Worm (Caenorhabditis elegans) whole organism, L2 larva: ENCODE data around the gene T05A8.6.

ENCODE experiments used
- F13H6.1 ChIP-seq: sonication (generic microtip); optimal IDR thresholded peaks from 2 replicates; lab custom pipeline; 2016; ENCODE audit warnings: missing genetic modification characterization, missing compliant biosample characterization
- R02D3.7 ChIP-seq: fragments of 150-350 bp; optimal IDR thresholded peaks from 2 replicates; lab custom pipeline; 2014; ENCODE audit warnings: missing biosample characterization, missing genetic modification characterization
- ZK546.5 ChIP-seq: sonication (generic microtip); optimal IDR thresholded peaks from 2 replicates; lab custom pipeline; 2017; ENCODE audit warnings: missing biosample characterization, missing genetic modification characterization
- alr-1 ChIP-seq: fragments of 150-350 bp; optimal IDR thresholded peaks from 2 replicates; lab custom pipeline; 2014; ENCODE audit warnings: missing biosample characterization, missing genetic modification characterization
- aly-2 ChIP-seq: fragments of 150-350 bp; optimal IDR thresholded peaks from 2 replicates; lab custom pipeline; 2014; ENCODE audit warnings: missing biosample characterization, missing genetic modification characterization
- ama-1 ChIP-seq: fragments of 150-350 bp; optimal IDR thresholded peaks from 2 replicates; lab custom pipeline; 2018; ENCODE audit warnings: inconsistent platforms
- blmp-1 ChIP-seq: sonication (generic microtip); optimal IDR thresholded peaks from 2 replicates; lab custom pipeline; 2017; ENCODE audit warnings: missing genetic modification characterization, mild to moderate bottlenecking, missing compliant biosample characterization, antibody characterized with exemption, moderate library complexity; ENCODE audit not compliant: insufficient read depth
- ceh-16 ChIP-seq: fragments of 150-350 bp; optimal IDR thresholded peaks from 2 replicates; lab custom pipeline; 2014; ENCODE audit warnings: missing biosample characterization, missing genetic modification characterization
- crh-2 ChIP-seq: sonication (generic microtip); optimal IDR thresholded peaks from 2 replicates; lab custom pipeline; 2017; ENCODE audit warnings: missing biosample characterization, missing genetic modification characterization
- dmd-4 ChIP-seq: sonication (generic microtip); optimal IDR thresholded peaks from 2 replicates; lab custom pipeline; 2017; ENCODE audit warnings: missing biosample characterization, missing genetic modification characterization
- egl-27 ChIP-seq: sonication (generic microtip); optimal IDR thresholded peaks from 3 replicates; lab custom pipeline; 2017; ENCODE audit warnings: missing biosample characterization, missing genetic modification reagents, missing genetic modification characterization
- elt-1 ChIP-seq: fragments of 150-350 bp; optimal IDR thresholded peaks from 2 replicates; lab custom pipeline; 2014; ENCODE audit warnings: missing biosample characterization, missing genetic modification characterization
- elt-3 ChIP-seq: sonication (generic microtip); optimal IDR thresholded peaks from 2 replicates; lab custom pipeline; 2017; ENCODE audit warnings: missing biosample characterization, missing genetic modification characterization
- gmeb-1 ChIP-seq: fragments of 150-350 bp; optimal IDR thresholded peaks from 2 replicates; lab custom pipeline; 2014; ENCODE audit warnings: missing biosample characterization, missing genetic modification characterization
- lin-13 ChIP-seq: fragments of 150-350 bp; optimal IDR thresholded peaks from 2 replicates; lab custom pipeline; 2014; ENCODE audit warnings: missing biosample characterization, missing genetic modification reagents, missing genetic modification characterization
- lsy-2 ChIP-seq, 2 experiments: fragments of 150-350 bp in 1 of 2; sonication (generic microtip) in 1 of 2; optimal IDR thresholded peaks; 2 replicates each; lab custom pipeline; 2014 to 2017; ENCODE audit warnings: missing biosample characterization in 2 of 2, missing genetic modification characterization in 2 of 2
- mab-5 ChIP-seq: fragments of 150-350 bp; optimal IDR thresholded peaks from 2 replicates; lab custom pipeline; 2014; ENCODE audit warnings: missing biosample characterization, missing genetic modification characterization
- mbf-1 ChIP-seq: sonication (generic microtip); optimal IDR thresholded peaks from 2 replicates; lab custom pipeline; 2017; ENCODE audit warnings: missing biosample characterization, missing genetic modification characterization
- mdl-1 ChIP-seq, 2 experiments: fragments of 150-350 bp in 1 of 2; sonication (generic microtip) in 1 of 2; optimal IDR thresholded peaks; 2 replicates each; lab custom pipeline; 2017; ENCODE audit warnings: missing biosample characterization in 2 of 2, missing genetic modification characterization in 2 of 2
- nhr-10 ChIP-seq: sonication (generic microtip); optimal IDR thresholded peaks from 2 replicates; lab custom pipeline; 2017; ENCODE audit warnings: missing biosample characterization, missing genetic modification characterization
- nhr-129 ChIP-seq: fragments of 150-350 bp; optimal IDR thresholded peaks from 2 replicates; lab custom pipeline; 2014; ENCODE audit warnings: missing biosample characterization, missing genetic modification characterization
- nhr-21 ChIP-seq: fragments of 150-350 bp; optimal IDR thresholded peaks from 2 replicates; lab custom pipeline; 2014; ENCODE audit warnings: missing biosample characterization, missing genetic modification characterization
- nhr-23 ChIP-seq: fragments of 150-350 bp; optimal IDR thresholded peaks from 2 replicates; lab custom pipeline; 2014; ENCODE audit warnings: missing biosample characterization, missing genetic modification reagents, missing genetic modification characterization
- nhr-25 ChIP-seq: fragments of 150-350 bp; sonication (generic microtip); optimal IDR thresholded peaks from 3 replicates; lab custom pipeline; 2014; ENCODE audit warnings: missing biosample characterization, missing genetic modification characterization
- nhr-77 ChIP-seq: fragments of 150-350 bp; optimal IDR thresholded peaks from 2 replicates; lab custom pipeline; 2014; ENCODE audit warnings: missing biosample characterization, missing genetic modification characterization
- peb-1 ChIP-seq: fragments of 150-350 bp; optimal IDR thresholded peaks from 2 replicates; lab custom pipeline; 2014; ENCODE audit warnings: missing biosample characterization, missing genetic modification characterization
- sem-4 ChIP-seq: fragments of 150-350 bp; optimal IDR thresholded peaks from 2 replicates; lab custom pipeline; 2014; ENCODE audit warnings: missing biosample characterization, missing genetic modification reagents, missing genetic modification characterization
- skn-1 ChIP-seq: sonication (generic microtip); optimal IDR thresholded peaks from 2 replicates; lab custom pipeline; 2017; ENCODE audit warnings: missing biosample characterization, missing genetic modification characterization
- sma-3 ChIP-seq: sonication (generic microtip); optimal IDR thresholded peaks from 2 replicates; lab custom pipeline; 2016; ENCODE audit warnings: missing genetic modification reagents, missing genetic modification characterization, missing compliant biosample characterization
- sma-9 ChIP-seq, 2 experiments: fragments of 150-350 bp in 1 of 2; sonication (generic microtip) in 1 of 2; optimal IDR thresholded peaks; 2 replicates each; lab custom pipeline; 2014 to 2016; ENCODE audit warnings: missing genetic modification characterization in 2 of 2, mild to moderate bottlenecking in 1 of 2, missing biosample characterization in 1 of 2, missing compliant biosample characterization in 1 of 2, missing genetic modification reagents in 1 of 2, moderate library complexity in 1 of 2
- unc-39 ChIP-seq: fragments of 150-350 bp; optimal IDR thresholded peaks from 2 replicates; lab custom pipeline; 2014; ENCODE audit warnings: missing biosample characterization, missing genetic modification characterization
- unc-55 ChIP-seq: fragments of 150-350 bp; sonication (generic microtip); optimal IDR thresholded peaks from 3 replicates; lab custom pipeline; 2014; ENCODE audit warnings: missing biosample characterization, missing genetic modification reagents, missing genetic modification characterization
- unc-62 ChIP-seq: fragments of 150-350 bp; optimal IDR thresholded peaks from 2 replicates; lab custom pipeline; 2014; ENCODE audit warnings: missing biosample characterization, missing genetic modification reagents, missing genetic modification characterization
- zag-1 ChIP-seq: fragments of 150-350 bp; optimal IDR thresholded peaks from 2 replicates; lab custom pipeline; 2014; ENCODE audit warnings: missing biosample characterization, missing genetic modification characterization
- ztf-11 ChIP-seq: sonication (generic microtip); optimal IDR thresholded peaks from 2 replicates; lab custom pipeline; 2017; ENCODE audit warnings: missing biosample characterization, missing genetic modification characterization
- ztf-4 ChIP-seq: fragments of 150-350 bp; optimal IDR thresholded peaks from 2 replicates; lab custom pipeline; 2014; ENCODE audit warnings: missing biosample characterization, missing genetic modification characterization

T05A8.6 gene

ce11 chrII:2758476-2758875, 19.0 kb upstream of the T05A8.6 start, which contains the start of gene fbxb-107:
Gene fbxb-107, plus strand, starts transcription at chrII:2758772.
- TF ChIP-seq zag-1 (tag; lab: Kevin White, UChicago) (no peak), nhr-129 (tag; lab: Kevin White, UChicago) (no peak), unc-62 (no peak), elt-1 (tag; lab: Kevin White, UChicago) (no peak), crh-2 (tag; lab: Kevin White, UChicago) (no peak), peb-1 (no peak), lin-13 (GFP tag; lab: Kevin White, UChicago) (no peak), nhr-21 (tag; lab: Kevin White, UChicago) (no peak), F13H6.1 (no peak), mab-5 (tag; lab: Kevin White, UChicago) (no peak), aly-2 (tag; lab: Kevin White, UChicago) (no peak), ztf-11 (tag; lab: Kevin White, UChicago) (no peak), unc-39 (no peak), elt-3 (no peak), dmd-4 (no peak), mbf-1 (tag; lab: Kevin White, UChicago) (no peak), nhr-77 (no peak), sem-4 (tag; lab: Kevin White, UChicago) (no peak)

DNA sequence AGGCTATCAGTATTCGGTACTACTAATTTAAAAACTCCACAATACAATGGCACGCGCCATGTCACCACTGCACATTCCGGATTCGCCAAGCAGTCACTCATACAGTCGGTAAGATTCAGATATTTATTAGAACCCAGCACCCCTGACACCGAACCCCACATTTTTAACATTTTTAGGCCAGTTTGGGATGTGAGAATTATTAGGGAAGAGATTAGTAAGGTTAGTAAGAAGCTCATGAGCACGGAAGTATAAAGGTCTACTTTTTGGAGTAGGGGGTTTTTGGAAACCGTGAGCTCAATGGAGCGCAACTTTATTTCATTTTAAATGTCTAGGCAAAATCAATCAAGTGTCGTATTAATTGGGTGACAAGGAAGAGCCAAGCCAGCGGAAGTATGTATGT, 18.4 kb upstream of the T05A8.6 start, which contains the start of gene F29A7.8:
Gene F29A7.8, minus strand, starts transcription at position 101 of the 400 bp plus-strand sequence.
- TF ChIP-seq mdl-1 (tag; optimal IDR thresholded peaks at IDR 0.05; lab: Kevin White, UChicago) = no peak
- TF ChIP-seq dmd-4 = no peak
- no peak for TF ChIP-seq lsy-2 (tag; optimal IDR thresholded peaks at IDR 0.05; lab: Kevin White, UChicago)
- TF ChIP-seq peb-1 = no peak
- TF ChIP-seq ztf-4 = no peak
- no peak for TF ChIP-seq nhr-23 (tag; lab: Kevin White, UChicago)
- no peak for TF ChIP-seq ztf-11 (tag; lab: Kevin White, UChicago)
- no peak for TF ChIP-seq skn-1 (tag; lab: Kevin White, UChicago)
- TF ChIP-seq mbf-1 (tag; lab: Kevin White, UChicago) = no peak
- TF ChIP-seq unc-39 = no peak
- TF ChIP-seq sma-3 (GFP tag; lab: Kevin White, UChicago) = no peak
- TF ChIP-seq, all 48 proteins: peak for 0

DNA sequence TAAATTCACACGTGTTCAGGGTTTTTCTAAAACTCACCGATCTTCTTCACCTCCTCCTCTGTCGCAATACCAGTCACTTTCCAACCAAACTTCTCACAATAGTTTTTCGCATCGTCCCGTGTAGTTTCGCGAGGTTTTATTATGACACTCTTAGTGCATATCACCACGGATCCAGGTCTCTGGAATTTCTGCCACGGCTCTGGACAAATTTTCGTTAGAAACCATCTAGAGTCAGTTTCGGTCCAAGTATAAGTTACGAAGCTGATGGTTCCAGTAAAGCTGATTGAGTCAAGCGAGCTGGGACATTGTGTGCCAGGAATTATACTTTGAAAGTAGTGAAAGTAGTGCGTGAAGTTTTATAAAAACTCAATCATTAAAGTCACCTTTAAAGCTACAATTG, 16.8 kb upstream of the T05A8.6 start:
- TF ChIP-seq gmeb-1 (tag; lab: Kevin White, UChicago) = no peak
- TF ChIP-seq nhr-25 = no peak
- no peak for TF ChIP-seq ZK546.5 (tag; lab: Kevin White, UChicago)
- no peak for TF ChIP-seq sma-3 (GFP tag; lab: Kevin White, UChicago)
- no peak for TF ChIP-seq unc-62

DNA sequence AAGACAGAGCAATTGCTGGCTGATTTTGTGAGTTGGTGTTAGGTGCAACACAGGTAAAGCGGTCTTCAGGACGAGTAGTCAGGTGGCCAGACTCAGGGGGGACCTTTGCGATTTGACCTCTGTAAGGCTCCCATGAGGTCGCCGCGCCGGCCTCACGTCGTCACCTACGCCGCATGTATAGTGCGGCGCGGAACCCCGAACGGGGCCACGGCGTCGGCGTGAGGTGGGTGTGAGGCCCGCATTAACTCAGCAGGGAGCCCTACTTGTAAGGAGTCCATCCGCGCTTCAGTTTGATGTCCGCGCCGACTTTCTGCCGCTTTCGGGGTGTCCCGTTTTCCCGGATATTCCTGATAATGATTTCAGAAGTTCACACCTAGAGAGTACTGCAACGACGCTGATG, 15.1 kb upstream of the T05A8.6 start:
- TF ChIP-seq F13H6.1 (no peak), unc-55 (GFP tag; lab: Kevin White, UChicago) (no peak)
- TF ChIP-seq, all 48 proteins: peak for 0

DNA sequence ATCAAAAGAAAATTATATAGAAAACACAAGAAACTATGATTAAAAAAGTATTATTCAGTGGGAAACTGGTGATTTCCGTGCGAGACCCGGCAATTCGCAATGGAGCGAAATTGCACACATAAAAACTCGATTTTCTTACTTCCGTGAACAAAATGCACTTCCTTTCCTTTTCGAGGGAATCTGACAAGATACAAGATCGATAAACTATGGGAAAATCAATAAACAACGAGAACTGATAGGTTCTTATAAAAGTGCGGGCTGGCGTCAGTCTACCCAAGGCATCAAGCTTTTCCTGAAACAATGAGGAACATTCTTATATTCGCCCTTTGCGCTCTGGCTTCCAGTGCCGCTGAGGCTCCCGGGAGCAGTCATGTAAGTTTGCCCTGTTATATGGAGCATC, 13.5 kb upstream of the T05A8.6 start, which contains the start of gene F29A7.3:
Gene F29A7.3, plus strand, starts transcription at position 301 of the 400 bp plus-strand sequence.
- TF ChIP-seq mdl-1 (tag; optimal IDR thresholded peaks at IDR 0.05; lab: Kevin White, UChicago) (no peak), nhr-10 (no peak), ztf-4 (no peak), gmeb-1 (tag; lab: Kevin White, UChicago) (no peak), unc-62 (no peak), alr-1 (tag; lab: Kevin White, UChicago) (no peak), lin-13 (GFP tag; lab: Kevin White, UChicago) (no peak), unc-39 (no peak), blmp-1 (tag; lab: Kevin White, UChicago) (no peak), mab-5 (tag; lab: Kevin White, UChicago) (no peak), ama-1 (no peak), nhr-129 (tag; lab: Kevin White, UChicago) (no peak), elt-3 (no peak), ZK546.5 (tag; lab: Kevin White, UChicago) (no peak), ceh-16 (no peak), egl-27 (tag; lab: Kevin White, UChicago) (no peak), R02D3.7 (tag; lab: Kevin White, UChicago) (no peak), sma-3 (GFP tag; lab: Kevin White, UChicago) (no peak), sma-9 (GFP tag; optimal IDR thresholded peaks at IDR 0.05; lab: Kevin White, UChicago) (no peak), sma-9 (tag; optimal IDR thresholded peaks at IDR 0.05; lab: Kevin White, UChicago) (no peak), sem-4 (tag; lab: Kevin White, UChicago) (no peak)
